Fruit fly (Drosophila melanogaster): ENCODE measurements around the gene CG4496.
A peak's percentile ranks its signal among the peaks of the same experiment; 100 is the strongest.

CG4496 gene

dm6 chr2L:7232713-7233112 is 42.9 kb upstream of the CG4496 start, which contains the start of gene CG43800:
CG43800 (minus strand) TSS chr2L:7232813.
- TF ChIP-seq CG17359 (tag; optimal IDR thresholded peaks at IDR 0.05) = no peak
- TF ChIP-seq Hr39 (optimal IDR thresholded peaks at IDR 0.05) = no peak
- no peak for TF ChIP-seq Hr78 (GFP tag; optimal IDR thresholded peaks at IDR 0.05)
- TF ChIP-seq Med (GFP tag) = peak; percentile 15

DNA sequence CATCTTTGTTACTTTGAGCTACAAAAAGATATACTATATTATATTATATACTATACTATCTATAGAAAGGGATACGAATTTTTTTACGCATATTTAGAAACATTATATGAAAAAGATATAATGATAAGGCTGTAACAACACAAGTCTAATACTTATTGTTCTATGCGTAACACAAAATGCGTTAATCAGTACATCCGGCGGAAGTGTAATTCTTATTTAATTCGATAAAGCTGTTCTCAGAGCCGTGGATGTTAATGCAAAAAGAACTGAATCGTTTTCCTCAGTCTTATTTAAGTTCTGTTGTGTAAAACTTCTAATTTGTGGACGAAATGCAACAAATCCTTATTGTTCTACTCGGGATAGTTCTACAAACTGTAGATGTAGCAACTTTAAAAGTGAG is 37.6 kb upstream of the CG4496 start, which contains the start of gene CG43799:
Gene CG43799 (plus strand): TSS at position 301 of the 400 bp plus-strand sequence.
- TF ChIP-seq Bdp1 (GFP tag; optimal IDR thresholded peaks at IDR 0.05) = no peak
- no peak for TF ChIP-seq Tbp (GFP tag; optimal IDR thresholded peaks at IDR 0.05)
- no peak for TF ChIP-seq mld (GFP tag; IDR thresholded peaks at IDR 0.05; ENCODE audit: partially characterized antibody)
- TF ChIP-seq knrl (GFP tag; IDR thresholded peaks at IDR 0.05; ENCODE audit: partially characterized antibody) = no peak
- TF ChIP-seq Vsx1 (GFP tag; optimal IDR thresholded peaks at IDR 0.05) = no peak
- no peak for TF ChIP-seq ind (GFP tag; optimal IDR thresholded peaks at IDR 0.05)
- TF ChIP-seq cato (GFP tag; optimal IDR thresholded peaks at IDR 0.05; ENCODE audit: borderline replicate concordance) = no peak
- TF ChIP-seq Dref (GFP tag; IDR thresholded peaks at IDR 0.05) = no peak
- TF ChIP-seq Sox100B (GFP tag; optimal IDR thresholded peaks at IDR 0.05) = no peak
- no peak for TF ChIP-seq CG6683 (GFP tag; optimal IDR thresholded peaks at IDR 0.05)
- TF ChIP-seq dpn (GFP tag; optimal IDR thresholded peaks at IDR 0.05) = no peak
- TF ChIP-seq CG17359 (tag; optimal IDR thresholded peaks at IDR 0.05) = no peak
- TF ChIP-seq CG15269 (tag; optimal IDR thresholded peaks at IDR 0.05) = no peak
- TF ChIP-seq lab (GFP tag; optimal IDR thresholded peaks at IDR 0.05) = no peak

dm6 chr2L:7226587-7226986 is 36.8 kb upstream of the CG4496 start:
- TF ChIP-seq CG7987 (GFP tag; optimal IDR thresholded peaks at IDR 0.05) (no peak), CG17912 (GFP tag; optimal IDR thresholded peaks at IDR 0.05) (no peak), cg (GFP tag; optimal IDR thresholded peaks at IDR 0.05) (peak; percentile 40), stwl (tag; optimal IDR thresholded peaks at IDR 0.05) (peak; percentile 88), z (GFP tag; IDR thresholded peaks at IDR 0.05) (no peak), Dfd (GFP tag; optimal IDR thresholded peaks at IDR 0.05) (no peak), CG18764 (GFP tag; optimal IDR thresholded peaks at IDR 0.05) (no peak), bbx (GFP tag; IDR thresholded peaks at IDR 0.05; ENCODE audit: partially characterized antibody) (no peak), MTF-1 (GFP tag; optimal IDR thresholded peaks at IDR 0.05; ENCODE audit: borderline replicate concordance) (no peak), Hr51 (GFP tag; optimal IDR thresholded peaks at IDR 0.05) (no peak), fd102C (GFP tag; optimal IDR thresholded peaks at IDR 0.05) (no peak)

DNA sequence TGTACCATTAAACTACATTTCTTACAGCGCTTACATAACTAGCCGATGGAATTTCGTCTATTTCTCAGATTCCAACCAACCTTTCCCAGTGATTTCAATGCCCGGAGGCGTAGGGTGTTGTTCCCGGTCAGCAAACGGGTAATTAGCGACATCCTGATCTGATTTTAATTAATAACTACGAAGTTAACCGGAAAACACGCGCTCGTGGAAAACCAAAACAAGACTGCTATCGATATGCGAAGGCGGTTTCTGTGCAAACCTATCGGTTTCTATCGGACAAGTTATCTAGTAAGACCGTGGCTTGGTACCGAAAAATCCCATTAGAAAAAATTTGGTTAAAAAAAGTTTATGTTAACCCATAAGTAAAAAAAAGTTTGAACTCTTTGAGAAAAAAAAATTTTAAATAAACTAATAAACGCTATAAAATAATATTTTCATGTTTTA is 33.0 kb upstream of the CG4496 start, which contains the start of gene mEFG1:
Gene mEFG1 (minus strand): TSS at position 253 of the 444 bp plus-strand sequence.
- TF ChIP-seq stwl (tag; optimal IDR thresholded peaks at IDR 0.05) = peak; percentile 85
- TF ChIP-seq Aef1 (GFP tag; IDR thresholded peaks at IDR 0.05) = no peak
- no peak for TF ChIP-seq pho (GFP tag; optimal IDR thresholded peaks at IDR 0.05)
- TF ChIP-seq Fer3 (tag; optimal IDR thresholded peaks at IDR 0.05) = no peak
- no peak for TF ChIP-seq Stat92E (GFP tag; optimal IDR thresholded peaks at IDR 0.05)
- TF ChIP-seq CG12299 (tag; optimal IDR thresholded peaks at IDR 0.05) = no peak
- TF ChIP-seq toy (GFP tag; IDR thresholded peaks at IDR 0.05) = no peak
- TF ChIP-seq Opbp (GFP tag; IDR thresholded peaks at IDR 0.05; ENCODE audit: partially characterized antibody) = peak; percentile 84
- TF ChIP-seq hbn (GFP tag; IDR thresholded peaks at IDR 0.05; ENCODE audit: partially characterized antibody) = peak; percentile 73
- TF ChIP-seq CG18619 (GFP tag; optimal IDR thresholded peaks at IDR 0.05) = no peak
- no peak for TF ChIP-seq CHES-1-like (GFP tag; optimal IDR thresholded peaks at IDR 0.05)
- TF ChIP-seq CG3065 (GFP tag; optimal IDR thresholded peaks at IDR 0.05) = no peak
- no peak for TF ChIP-seq sima (GFP tag; optimal IDR thresholded peaks at IDR 0.05)
- TF ChIP-seq zfh1 (GFP tag; IDR thresholded peaks at IDR 0.05) = no peak
- no peak for TF ChIP-seq ab (GFP tag; optimal IDR thresholded peaks at IDR 0.05)
- TF ChIP-seq Ssrp (tag; optimal IDR thresholded peaks at IDR 0.05) = no peak
- peak; percentile 68 for TF ChIP-seq mld (GFP tag; IDR thresholded peaks at IDR 0.05; ENCODE audit: partially characterized antibody)
- peak; percentile 35 for TF ChIP-seq MESR4 (GFP tag; optimal IDR thresholded peaks at IDR 0.05)
- TF ChIP-seq CG17568 (GFP tag; optimal IDR thresholded peaks at IDR 0.05) = no peak
- TF ChIP-seq TFAM (GFP tag; optimal IDR thresholded peaks at IDR 0.05) = no peak

Data from whole organism, embryonic.